Fruit fly (Drosophila melanogaster) whole organism, embryonic: Measurements from ENCODE around the gene cmet.

Experiments
- Abd-B ChIP-seq: fragments of 200-800 bp; sonication (Bioruptor generic); optimal IDR thresholded peaks from 2 replicates; lab custom pipeline; 2018; ENCODE audit warnings: missing biosample characterization, mild to moderate bottlenecking, missing genetic modification characterization, moderate library complexity
- Awh ChIP-seq: fragments of 200-800 bp; sonication (Bioruptor generic); IDR thresholded peaks from 2 replicates; pipeline ENCODE4, ENCODE4 v1.3.6; 2022; ENCODE audit warnings: missing biosample characterization, missing genetic modification characterization
- Bdp1 ChIP-seq: fragments of 200-800 bp; sonication (Bioruptor generic); optimal IDR thresholded peaks from 3 replicates; lab custom pipeline; 2016; ENCODE audit warnings: missing biosample characterization, missing genetic modification characterization
- Blimp-1 ChIP-seq: fragments of 200-800 bp; sonication (Bioruptor generic); optimal IDR thresholded peaks from 3 replicates; lab custom pipeline; 2018; ENCODE audit warnings: missing biosample characterization, missing genetic modification characterization, mild to moderate bottlenecking, moderate library complexity, missing genetic modification reagents
- CG10543 ChIP-seq: fragments of 200-800 bp; sonication (Bioruptor generic); optimal IDR thresholded peaks from 3 replicates; lab custom pipeline; 2017; ENCODE audit warnings: missing biosample characterization, mild to moderate bottlenecking, missing genetic modification characterization, moderate library complexity
- CG11696 ChIP-seq: fragments of 200-800 bp; sonication (Bioruptor generic); IDR thresholded peaks from 2 replicates; pipeline ENCODE4 v1.3.6; 2022; ENCODE audit warnings: missing biosample characterization, missing genetic modification characterization
- CG12769 ChIP-seq: fragments of 200-800 bp; sonication (Bioruptor generic); optimal IDR thresholded peaks from 2 replicates; lab custom pipeline; 2019; ENCODE audit warnings: missing biosample characterization, mild to moderate bottlenecking, missing genetic modification characterization, moderate library complexity
- CG15269 ChIP-seq: fragments of 200-800 bp; sonication (Bioruptor generic); optimal IDR thresholded peaks from 2 replicates; lab custom pipeline; 2018; ENCODE audit warnings: missing biosample characterization, mild to moderate bottlenecking, missing genetic modification characterization, moderate library complexity
- CG16863 ChIP-seq: fragments of 200-800 bp; sonication (Bioruptor generic); optimal IDR thresholded peaks from 3 replicates; lab custom pipeline; 2016; ENCODE audit warnings: missing biosample characterization, missing genetic modification characterization
- CG2889 ChIP-seq: fragments of 200-800 bp; sonication (Bioruptor generic); IDR thresholded peaks from 3 replicates; pipeline ENCODE4 v1.3.6; 2022; ENCODE audit warnings: missing biosample characterization, missing genetic modification characterization
- CG4360 ChIP-seq: fragments of 200-800 bp; sonication (Bioruptor generic); IDR thresholded peaks from 2 replicates; pipeline ENCODE4 v1.3.6; 2022; ENCODE audit warnings: missing biosample characterization, missing genetic modification characterization
- CG43689 ChIP-seq: fragments of 200-800 bp; sonication (Bioruptor generic); IDR thresholded peaks from 2 replicates; pipeline ENCODE4 v1.3.6; 2022; ENCODE audit warnings: missing biosample characterization, missing genetic modification characterization
- CG5180 ChIP-seq: fragments of 200-800 bp; sonication (Bioruptor generic); optimal IDR thresholded peaks from 3 replicates; lab custom pipeline; 2017; ENCODE audit warnings: missing biosample characterization, missing genetic modification characterization, mild to moderate bottlenecking, moderate library complexity, missing genetic modification reagents
- CG8924 ChIP-seq: fragments of 200-800 bp; optimal IDR thresholded peaks from 3 replicates; lab custom pipeline; 2019; ENCODE audit warnings: missing biosample characterization, mild to moderate bottlenecking, missing genetic modification characterization, moderate library complexity
- CG9609 ChIP-seq: fragments of 200-800 bp; sonication (Bioruptor generic); optimal IDR thresholded peaks from 3 replicates; lab custom pipeline; 2016; ENCODE audit warnings: missing biosample characterization, missing genetic modification characterization
- D19A ChIP-seq: fragments of 200-800 bp; optimal IDR thresholded peaks from 3 replicates; lab custom pipeline; 2019; ENCODE audit warnings: missing biosample characterization, mild to moderate bottlenecking, missing genetic modification characterization, moderate library complexity
- Deaf1 ChIP-seq: fragments of 200-800 bp; optimal IDR thresholded peaks from 3 replicates; lab custom pipeline; 2019; ENCODE audit warnings: missing biosample characterization, mild to moderate bottlenecking, missing genetic modification characterization, moderate library complexity
- Doc3 ChIP-seq: fragments of 200-800 bp; sonication (Bioruptor generic); IDR thresholded peaks from 3 replicates; pipeline ENCODE4 v1.3.6; 2022; ENCODE audit warnings: missing biosample characterization, missing genetic modification characterization; ENCODE audit not compliant: partially characterized antibody
- Ets65A ChIP-seq: fragments of 200-800 bp; sonication (Bioruptor generic); peaks from one replicate; lab custom pipeline; 2016; ENCODE audit warnings: missing biosample characterization, missing genetic modification characterization
- Hr39 ChIP-seq: fragments of >200 bp; optimal IDR thresholded peaks from 2 replicates; lab custom pipeline; 2017
- Nf-YB ChIP-seq: fragments of 200-800 bp; sonication (Bioruptor generic); optimal IDR thresholded peaks from 3 replicates; lab custom pipeline; 2019; ENCODE audit warnings: missing biosample characterization, mild to moderate bottlenecking, missing genetic modification characterization, moderate library complexity
- Nf-YC ChIP-seq: fragments of 200-800 bp; optimal IDR thresholded peaks from 3 replicates; lab custom pipeline; 2019; ENCODE audit warnings: missing biosample characterization, mild to moderate bottlenecking, missing genetic modification characterization, moderate library complexity
- Oli ChIP-seq: fragments of 200-800 bp; sonication (Bioruptor generic); optimal IDR thresholded peaks from 2 replicates; lab custom pipeline; 2018; ENCODE audit warnings: missing biosample characterization, mild to moderate bottlenecking, missing genetic modification characterization, moderate library complexity
- Pdp1 ChIP-seq, 2 experiments: fragments of 200-800 bp; sonication (Bioruptor generic); optimal IDR thresholded peaks; 3 replicates each; lab custom pipeline; 2016; ENCODE audit warnings: missing biosample characterization in 2 of 2, missing genetic modification characterization in 2 of 2, mild to moderate bottlenecking in 1 of 2, moderate library complexity in 1 of 2
- ab ChIP-seq: fragments of 200-800 bp; sonication (Bioruptor generic); optimal IDR thresholded peaks from 2 replicates; lab custom pipeline; 2016; ENCODE audit warnings: missing biosample characterization, missing genetic modification characterization
- cg ChIP-seq: fragments of 200-800 bp; sonication (Bioruptor generic); optimal IDR thresholded peaks from 3 replicates; lab custom pipeline; 2019; ENCODE audit warnings: missing biosample characterization, mild to moderate bottlenecking, missing genetic modification characterization, moderate library complexity
- chinmo ChIP-seq: fragments of 200-800 bp; sonication (Bioruptor generic); IDR thresholded peaks from 4 replicates; pipeline ENCODE4 v1.3.6; 2022; ENCODE audit warnings: missing biosample characterization, missing genetic modification characterization; ENCODE audit not compliant: partially characterized antibody
- crol ChIP-seq: fragments of 200-800 bp; sonication (Bioruptor generic); IDR thresholded peaks from 2 replicates; pipeline ENCODE4 v1.3.6; 2022; ENCODE audit warnings: missing biosample characterization, missing genetic modification characterization
- grn ChIP-seq: fragments of 200-800 bp; sonication (Bioruptor generic); optimal IDR thresholded peaks from 3 replicates; lab custom pipeline; 2017; ENCODE audit warnings: missing biosample characterization, missing genetic modification characterization
- hth ChIP-seq: fragments of >200 bp; optimal IDR thresholded peaks from 2 replicates; lab custom pipeline; 2017; ENCODE audit warnings: inconsistent platforms
- oc ChIP-seq: fragments of 200-800 bp; sonication (Bioruptor generic); optimal IDR thresholded peaks from 2 replicates; lab custom pipeline; 2018; ENCODE audit warnings: missing biosample characterization, mild to moderate bottlenecking, missing genetic modification characterization, moderate library complexity
- psq ChIP-seq: fragments of 200-800 bp; sonication (Bioruptor generic); optimal IDR thresholded peaks from 2 replicates; lab custom pipeline; 2017; ENCODE audit warnings: missing biosample characterization, missing genetic modification characterization
- sd ChIP-seq: fragments of 200-800 bp; sonication (Bioruptor generic); optimal IDR thresholded peaks from 3 replicates; lab custom pipeline; 2018; ENCODE audit warnings: missing biosample characterization, mild to moderate bottlenecking, missing genetic modification characterization, moderate library complexity
- sens ChIP-seq: fragments of 200-800 bp; sonication (Bioruptor generic); peaks from one replicate; lab custom pipeline; 2016; ENCODE audit warnings: missing biosample characterization, missing genetic modification characterization
- sqz ChIP-seq: fragments of 200-800 bp; sonication (Bioruptor generic); optimal IDR thresholded peaks from 3 replicates; lab custom pipeline; 2018; ENCODE audit warnings: missing biosample characterization, mild to moderate bottlenecking, missing genetic modification characterization
- sr ChIP-seq: fragments of 200-800 bp; sonication (Bioruptor generic); IDR thresholded peaks from 3 replicates; pipeline ENCODE4 v1.3.6; 2022; ENCODE audit warnings: missing biosample characterization, missing genetic modification characterization
- stwl ChIP-seq: fragments of 200-800 bp; sonication (Bioruptor generic); optimal IDR thresholded peaks from 3 replicates; lab custom pipeline; 2018; ENCODE audit warnings: missing biosample characterization, mild to moderate bottlenecking, missing genetic modification characterization, moderate library complexity
- tap ChIP-seq: fragments of 200-800 bp; optimal IDR thresholded peaks from 3 replicates; lab custom pipeline; 2019; ENCODE audit warnings: missing biosample characterization, mild to moderate bottlenecking, missing genetic modification characterization, moderate library complexity
- tx ChIP-seq: fragments of 200-800 bp; sonication (Bioruptor generic); optimal IDR thresholded peaks from 2 replicates; lab custom pipeline; 2016; ENCODE audit warnings: missing biosample characterization, missing genetic modification characterization
- vfl ChIP-seq: fragments of 200-800 bp; sonication (Bioruptor generic); optimal IDR thresholded peaks from 2 replicates; lab custom pipeline; 2016; ENCODE audit warnings: missing biosample characterization, missing genetic modification characterization
- vvl ChIP-seq: fragments of 200-800 bp; sonication (Bioruptor generic); IDR thresholded peaks from 2 replicates; pipeline ENCODE4 v1.3.6; 2022; ENCODE audit warnings: missing biosample characterization, missing genetic modification characterization
- zen ChIP-seq: fragments of 200-800 bp; sonication (Bioruptor generic); optimal IDR thresholded peaks from 3 replicates; lab custom pipeline; 2018; ENCODE audit warnings: missing biosample characterization, mild to moderate bottlenecking, missing genetic modification characterization, moderate library complexity

Gene cmet

dm6 chr2L:11236364-11236763 is 32.4 kb downstream of the cmet start:
- TF ChIP-seq Doc3 (GFP tag; lab: Robert Waterston, UW) (no peak), Ets65A (GFP tag; lab: Kevin White, UChicago) (peak; percentile 35), CG4360 (GFP tag; lab: Robert Waterston, UW) (peak; percentile 86), sens (peak; percentile 3)

DNA sequence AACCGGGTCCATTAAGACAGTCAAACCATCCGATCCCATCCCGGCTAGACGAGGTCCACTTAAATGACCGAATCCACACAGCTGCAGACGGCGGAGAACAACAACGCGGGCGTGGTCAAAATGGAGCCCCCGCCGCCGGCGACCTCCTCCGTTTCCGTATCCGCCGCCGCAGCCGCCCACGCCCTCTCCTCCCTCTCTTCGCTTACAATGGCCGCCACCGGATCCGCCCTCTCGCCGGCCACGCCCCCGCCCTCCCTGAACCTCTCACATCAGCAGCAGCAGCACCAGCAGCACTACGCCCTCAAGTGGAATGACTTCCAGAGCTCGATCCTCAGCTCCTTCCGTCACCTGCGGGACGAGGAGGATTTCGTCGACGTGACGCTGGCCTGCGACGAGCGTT is 33.3 kb downstream of the cmet start:
- TF ChIP-seq Hr39 (lab: Kevin White, UChicago) (peak; percentile 69), hth (lab: Kevin White, UChicago) (no peak)

DNA sequence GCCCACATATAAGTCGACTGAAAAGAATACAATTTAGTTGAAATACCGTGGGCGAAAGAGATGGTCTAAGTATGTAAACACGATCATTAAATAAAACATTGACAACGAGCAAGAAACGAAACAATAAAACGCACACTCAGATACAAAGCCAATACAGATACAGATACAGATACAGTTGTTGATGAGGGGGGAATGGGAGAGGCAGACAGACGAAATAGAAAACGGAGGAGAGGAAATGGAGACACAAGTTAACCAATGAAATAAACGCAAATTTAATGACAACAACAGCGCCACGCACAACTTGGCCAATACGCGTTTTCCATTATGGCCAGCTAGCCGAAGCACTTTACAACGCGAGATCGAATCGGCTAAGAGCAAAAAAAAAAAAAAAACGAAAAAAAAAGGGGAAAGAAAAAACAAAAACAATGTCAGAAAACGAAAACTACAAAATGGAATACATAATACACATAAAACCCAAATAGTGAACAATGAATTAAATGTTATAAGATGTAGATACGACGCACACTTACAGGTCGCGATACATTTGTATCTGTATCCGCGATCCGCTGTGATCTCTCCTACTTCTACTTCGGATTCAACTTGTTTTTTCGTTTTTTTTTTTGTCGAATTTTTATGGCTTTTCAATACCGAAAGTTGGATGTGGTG is 39.8 kb downstream of the cmet start:
- TF ChIP-seq sr (GFP tag; lab: Robert Waterston, UW) (peak; percentile 4; the same call in 1 of the 3 replicates), Nf-YC (peak; percentile 95), CG8924 (tag; lab: Kevin White, UChicago) (peak; percentile 43), CG5180 (GFP tag; lab: Kevin White, UChicago) (peak; percentile 19), CG2889 (GFP tag; lab: Robert Waterston, UW) (no peak), vfl (GFP tag; lab: Kevin White, UChicago) (no peak), vvl (GFP tag; lab: Robert Waterston, UW) (peak; percentile 50; the same call in 1 of the 2 replicates), tap (no peak), sd (tag; lab: Kevin White, UChicago) (peak; percentile 28), CG43689 (GFP tag; lab: Robert Waterston, UW) (no peak), Nf-YB (GFP tag; lab: Kevin White, UChicago) (peak; percentile 90), oc (peak; percentile 14), ab (GFP tag; lab: Kevin White, UChicago) (peak; percentile 75), Blimp-1 (GFP tag; lab: Kevin White, UChicago) (no peak), Oli (tag; lab: Kevin White, UChicago) (no peak), crol (peak; percentile 85), Abd-B (peak; percentile 12), grn (GFP tag; lab: Kevin White, UChicago) (peak; percentile 50), Deaf1 (tag; lab: Kevin White, UChicago) (peak; percentile 65), cg (GFP tag; lab: Kevin White, UChicago) (peak; percentile 72), CG12769 (tag; lab: Kevin White, UChicago) (peak; percentile 63), psq (GFP tag; lab: Kevin White, UChicago) (peak; percentile 56), sqz (peak; percentile 73), CG10543 (GFP tag; lab: Kevin White, UChicago) (peak; percentile 4), CG15269 (tag; lab: Kevin White, UChicago) (peak; percentile 40), chinmo (peak; percentile 65; the same call in 1 of the 4 replicates)

- peak; percentile 80 for TF ChIP-seq crol
- no peak for TF ChIP-seq CG16863
- no peak for TF ChIP-seq Awh (GFP tag; lab: Robert Waterston, UW)
- TF ChIP-seq Pdp1 (GFP tag; optimal IDR thresholded peaks at IDR 0.05; lab: Kevin White, UChicago) = peak in 1 of 2 experiments; percentile 57
- TF ChIP-seq CG12769 (tag; lab: Kevin White, UChicago) = peak; percentile 68
- no peak for TF ChIP-seq CG11696 (GFP tag; lab: Robert Waterston, UW)
- TF ChIP-seq CG9609 (GFP tag; lab: Kevin White, UChicago) = no peak
- no peak for TF ChIP-seq zen
- TF ChIP-seq tx = no peak
- TF ChIP-seq Bdp1 (GFP tag; lab: Kevin White, UChicago) = no peak
- TF ChIP-seq stwl = peak; percentile 1
- TF ChIP-seq sr (GFP tag; lab: Robert Waterston, UW) = 0 out of 3 replicates have a peak, but pooled peaks have one; percentile 18
- TF ChIP-seq D19A (tag; lab: Kevin White, UChicago) = peak; percentile 53
These were observed 40.8 kb downstream of the cmet start for dm6 chr2L:11228039-11228438.
